Worm (Caenorhabditis elegans): ENCODE data around the gene B0244.5.

The B0244.5 gene

ce11 chrIII:5785273-5785929, 40.7 kb downstream of the B0244.5 start, which contains the start of gene Y37B11A.3 (continued):
- peak; percentile 88 for TF ChIP-seq nhr-85 (tag)
- peak; percentile 59 for TF ChIP-seq lir-3 (tag; optimal IDR thresholded peaks at IDR 0.05; ENCODE audit: poor library complexity)
- peak; percentile 6 for TF ChIP-seq C04F5.9 (tag; optimal IDR thresholded peaks at IDR 0.05)
- peak in 2 of 6 experiments; percentile 54 to 67 for TF ChIP-seq elt-3 (tag; optimal IDR thresholded peaks at IDR 0.05)
- TF ChIP-seq xbp-1 (tag; optimal IDR thresholded peaks at IDR 0.05), result peak; percentile 77
- TF ChIP-seq nhr-12 (tag; optimal IDR thresholded peaks at IDR 0.05), result no peak
- TF ChIP-seq lin-13 (GFP tag; optimal IDR thresholded peaks at IDR 0.05), result peak; percentile 76
- no peak for TF ChIP-seq nhr-237 (tag; optimal IDR thresholded peaks at IDR 0.05)
- TF ChIP-seq swsn-7 (tag; optimal IDR thresholded peaks at IDR 0.05), result peak; percentile 81
- TF ChIP-seq lin-14 (GFP tag; optimal IDR thresholded peaks at IDR 0.05), result peak; percentile 87
- peak; percentile 61 for TF ChIP-seq F16B12.6 (tag; optimal IDR thresholded peaks at IDR 0.05)
- TF ChIP-seq nhr-90 (tag; optimal IDR thresholded peaks at IDR 0.05; ENCODE audit: poor library complexity), result peak; percentile 75
- peak; percentile 63 for TF ChIP-seq grh-1 (GFP tag; IDR thresholded peaks at IDR 0.05)
- no peak for TF ChIP-seq unc-130 (tag; optimal IDR thresholded peaks at IDR 0.05)
- peak; percentile 82 for TF ChIP-seq skn-1 (tag; optimal IDR thresholded peaks at IDR 0.05)
- peak; percentile 70 for TF ChIP-seq nhr-77 (tag; optimal IDR thresholded peaks at IDR 0.05)
- TF ChIP-seq ets-5 (GFP tag; IDR thresholded peaks at IDR 0.05), result no peak
- peak; percentile 84 to 88 for TF ChIP-seq lin-35 (GFP tag; optimal IDR thresholded peaks at IDR 0.05)
- peak; percentile 85 for TF ChIP-seq mep-1 (tag; optimal IDR thresholded peaks at IDR 0.05)
- peak; percentile 70 for TF ChIP-seq snpc-4 (tag; optimal IDR thresholded peaks at IDR 0.05)
- no peak for TF ChIP-seq aha-1 (tag; optimal IDR thresholded peaks at IDR 0.05)
- TF ChIP-seq ceh-90 (tag; optimal IDR thresholded peaks at IDR 0.05), result no peak
- TF ChIP-seq dsc-1 (tag; optimal IDR thresholded peaks at IDR 0.05), result peak; percentile 78
- peak; percentile 76 for TF ChIP-seq aly-2 (tag; optimal IDR thresholded peaks at IDR 0.05)
- TF ChIP-seq nhr-71 (tag; optimal IDR thresholded peaks at IDR 0.05), result peak; percentile 88
- TF ChIP-seq mdl-1 (tag; optimal IDR thresholded peaks at IDR 0.05), result peak in 1 of 2 experiments; percentile 70
- peak; percentile 81 for TF ChIP-seq nhr-20 (tag; optimal IDR thresholded peaks at IDR 0.05)
- TF ChIP-seq dpl-1 (GFP tag; optimal IDR thresholded peaks at IDR 0.05), result peak; percentile 77 to 82 (median 81)
- TF ChIP-seq unc-86 (tag; optimal IDR thresholded peaks at IDR 0.05), result peak; percentile 67

DNA sequence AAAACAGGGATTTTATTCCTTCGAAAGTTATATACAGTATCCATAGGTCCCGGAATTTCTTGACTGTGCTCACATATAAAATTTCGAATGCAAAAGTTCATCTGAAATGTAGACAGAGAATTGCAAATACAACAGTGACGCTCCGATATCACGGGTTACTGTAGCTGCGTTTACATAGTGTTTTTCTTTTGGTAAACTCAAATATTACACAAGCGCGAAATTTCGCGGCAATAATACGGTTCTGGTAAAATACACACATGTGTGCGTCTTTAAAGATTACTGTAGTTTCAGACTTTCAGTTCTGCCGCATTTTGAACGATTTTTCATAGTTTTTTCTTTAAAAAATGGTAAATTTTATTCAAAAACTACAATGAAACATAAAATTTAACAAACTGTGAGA, 45.9 kb downstream of the B0244.5 start, which contains the start of gene rev-3:
rev-3 (minus strand) TSS at position 101 of the 400 bp plus-strand sequence.
- no peak for TF ChIP-seq hlh-4 (tag; optimal IDR thresholded peaks at IDR 0.05)
- TF ChIP-seq nhr-90 (tag; optimal IDR thresholded peaks at IDR 0.05; ENCODE audit: poor library complexity), result no peak
- TF ChIP-seq skn-1 (tag; optimal IDR thresholded peaks at IDR 0.05), result no peak
- TF ChIP-seq ceh-63 (GFP tag; optimal IDR thresholded peaks at IDR 0.05), result no peak
- TF ChIP-seq ceh-8 (GFP tag; optimal IDR thresholded peaks at IDR 0.05), result no peak
- no peak for TF ChIP-seq ets-5 (GFP tag; IDR thresholded peaks at IDR 0.05)
- TF ChIP-seq unc-30 (tag; optimal IDR thresholded peaks at IDR 0.05), result no peak
- no peak for TF ChIP-seq tlp-1 (tag; optimal IDR thresholded peaks at IDR 0.05)

DNA sequence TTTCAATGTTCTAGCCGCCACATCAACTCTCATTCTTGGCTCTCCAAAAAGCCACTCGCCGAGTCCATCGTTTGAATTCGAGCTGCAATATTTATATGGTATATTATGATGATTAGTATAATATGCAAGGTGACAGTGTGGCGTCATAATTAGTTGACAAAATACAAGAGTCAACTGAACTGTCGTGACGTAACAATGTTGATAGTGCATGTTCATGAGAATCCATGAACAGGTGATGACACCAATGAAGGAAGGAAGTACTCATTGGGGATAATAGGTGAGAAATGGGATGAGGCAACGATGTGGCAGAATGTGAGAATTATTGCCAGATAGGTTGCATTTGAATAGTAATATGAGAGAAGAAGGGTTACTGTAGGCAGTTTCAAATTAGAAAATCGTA, 50.3 kb downstream of the B0244.5 start:
- no peak for TF ChIP-seq efl-1 (optimal IDR thresholded peaks at IDR 0.05)
- peak in 1 of 2 experiments; percentile 44 for TF ChIP-seq efl-1 (GFP tag; optimal IDR thresholded peaks at IDR 0.05 in 1 of 2)
- no peak for TF ChIP-seq nhr-28 (tag; optimal IDR thresholded peaks at IDR 0.05)
